Worm (Caenorhabditis elegans) whole organism, early embryonic: ENCODE results near the gene tmem-258.

Experiments
- B0310.2 ChIP-seq: sonication (generic microtip); optimal IDR thresholded peaks from 2 replicates; lab custom pipeline; 2016; ENCODE audit warnings: mild to moderate bottlenecking, missing genetic modification characterization, missing compliant biosample characterization
- F13C5.2 ChIP-seq: sonication (generic microtip); optimal IDR thresholded peaks from 2 replicates; lab custom pipeline; 2017; ENCODE audit warnings: mild to moderate bottlenecking, missing genetic modification characterization, inconsistent platforms, missing compliant biosample characterization
- aly-1 ChIP-seq: sonication (generic microtip); optimal IDR thresholded peaks from 2 replicates; lab custom pipeline; 2016; ENCODE audit warnings: missing genetic modification characterization, missing compliant biosample characterization
- ama-1 ChIP-seq: fragments of 150-350 bp; optimal IDR thresholded peaks from 2 replicates; lab custom pipeline; 2014
- ceh-13 ChIP-seq: fragments of 200-800 bp; sonication (Bioruptor generic); optimal IDR thresholded peaks from 2 replicates; lab custom pipeline; 2018; ENCODE audit warnings: mild to moderate bottlenecking, missing genetic modification characterization, missing compliant biosample characterization
- ceh-36 ChIP-seq: sonication (generic microtip); optimal IDR thresholded peaks from 2 replicates; lab custom pipeline; 2016; ENCODE audit warnings: missing genetic modification characterization, inconsistent platforms, missing compliant biosample characterization
- ets-7 ChIP-seq: sonication (generic microtip); optimal IDR thresholded peaks from 2 replicates; lab custom pipeline; 2016; ENCODE audit warnings: missing genotype, missing genetic modification characterization, missing compliant biosample characterization
- hmbx-1 ChIP-seq: sonication (generic microtip); optimal IDR thresholded peaks from 2 replicates; lab custom pipeline; 2016; ENCODE audit warnings: mild to moderate bottlenecking, missing genetic modification characterization, missing compliant biosample characterization
- hmg-4 ChIP-seq: fragments of 200-800 bp; sonication (Bioruptor generic); optimal IDR thresholded peaks from 2 replicates; lab custom pipeline; 2018; ENCODE audit warnings: mild to moderate bottlenecking, missing genetic modification characterization, missing compliant biosample characterization
- hnd-1 ChIP-seq: sonication (generic microtip); optimal IDR thresholded peaks from 2 replicates; lab custom pipeline; 2016; ENCODE audit warnings: missing genetic modification characterization, missing compliant biosample characterization
- scrt-1 ChIP-seq: fragments of 200-800 bp; sonication (Bioruptor generic); IDR thresholded peaks from 2 replicates; pipeline ENCODE4 v1.3.6; 2022; ENCODE audit warnings: missing genetic modification characterization, missing compliant biosample characterization
- sea-1 ChIP-seq: fragments of 200-800 bp; sonication (Bioruptor generic); conservative IDR thresholded peaks from 2 replicates; pipeline ENCODE4 v1.3.6; 2022; ENCODE audit warnings: missing genetic modification characterization, missing compliant biosample characterization
- tbx-37 ChIP-seq: fragments of 200-800 bp; sonication (Bioruptor generic); conservative IDR thresholded peaks from 2 replicates; pipeline ENCODE4 v1.3.6; 2022; ENCODE audit warnings: missing genetic modification reagents, missing genetic modification characterization, missing compliant biosample characterization
- tra-4 ChIP-seq: sonication (generic microtip); optimal IDR thresholded peaks from 2 replicates; lab custom pipeline; 2017; ENCODE audit warnings: missing genetic modification characterization, missing compliant biosample characterization

Gene tmem-258

DNA sequence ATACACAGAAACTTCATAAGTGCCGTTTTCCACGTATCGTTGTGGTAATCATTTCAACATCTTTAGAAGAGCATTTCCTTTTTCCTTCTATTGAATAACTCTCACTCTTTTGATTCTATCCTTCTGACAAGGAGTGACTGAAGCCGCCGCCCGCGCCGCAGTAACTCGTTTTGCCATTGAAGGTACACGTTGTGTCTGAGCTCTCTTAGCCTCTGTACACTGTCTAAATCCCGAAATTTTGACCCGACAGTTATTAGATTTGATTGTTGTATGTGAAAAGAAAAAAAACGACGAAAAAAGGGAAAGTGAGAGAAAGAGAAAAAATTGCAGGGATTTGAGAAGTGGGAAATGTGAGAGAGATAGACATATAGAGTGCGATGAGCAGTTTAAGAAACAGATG lies 48.3 kb downstream of the tmem-258 start:
- no peak for TF ChIP-seq hmg-4 (GFP tag; lab: Kevin White, UChicago)
- no peak for TF ChIP-seq scrt-1 (GFP tag; lab: Robert Waterston, UW)
- TF ChIP-seq ceh-36 (tag; lab: Kevin White, UChicago): no peak
- TF ChIP-seq hnd-1 (tag; lab: Kevin White, UChicago): no peak
- TF ChIP-seq sea-1 (GFP tag; lab: Robert Waterston, UW): no peak
- no peak for TF ChIP-seq tra-4 (tag; lab: Kevin White, UChicago)
- no peak for TF ChIP-seq B0310.2 (tag; lab: Kevin White, UChicago)
- no peak for TF ChIP-seq ama-1 (lab: Kevin White, UChicago)
- no peak for TF ChIP-seq ets-7
- TF ChIP-seq tbx-37 (GFP tag; lab: Robert Waterston, UW): no peak
- no peak for TF ChIP-seq aly-1 (tag; lab: Kevin White, UChicago)
- no peak for TF ChIP-seq ceh-13 (GFP tag; lab: Kevin White, UChicago)
- no peak for TF ChIP-seq F13C5.2

DNA sequence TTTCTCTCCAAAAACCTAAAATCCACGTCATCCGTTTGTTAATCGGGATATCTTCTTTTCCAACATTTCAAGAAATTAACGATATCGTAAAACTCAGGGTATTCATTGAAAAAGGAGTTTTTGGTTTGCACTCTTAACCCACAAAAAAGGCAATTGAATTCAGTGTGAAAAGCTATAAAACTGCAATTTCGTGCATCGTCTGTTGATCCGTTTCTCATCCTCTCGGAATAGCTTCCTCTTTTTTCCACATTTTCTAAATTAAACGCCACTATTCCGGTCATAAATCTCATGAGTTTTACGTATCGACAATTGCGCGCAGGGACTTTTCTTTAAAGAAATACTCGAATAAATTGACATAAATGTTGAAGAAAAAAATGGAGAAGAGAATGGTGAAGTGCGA lies 49.2 kb downstream of the tmem-258 start:
- TF ChIP-seq hmg-4 (GFP tag; lab: Kevin White, UChicago) (no peak), hmbx-1 (no peak), ama-1 (lab: Kevin White, UChicago) (no peak), F13C5.2 (no peak)
